Worm (Caenorhabditis elegans) whole organism, L4 larva: ENCODE results near the gene ins-21.

ENCODE experiments used
- ZK546.5 ChIP-seq, 2 experiments: sonication (generic microtip); optimal IDR thresholded peaks; 2 replicates each; lab custom pipeline; 2017; ENCODE audit warnings: missing biosample characterization in 2 of 2, missing genetic modification characterization in 2 of 2
- ceh-32 ChIP-seq: sonication (generic microtip); optimal IDR thresholded peaks from 2 replicates; lab custom pipeline; 2016; ENCODE audit warnings: mild to moderate bottlenecking, missing genetic modification characterization, missing compliant biosample characterization; ENCODE audit not compliant: poor library complexity
- lsy-2 ChIP-seq, 2 experiments: fragments of 150-350 bp in 1 of 2; sonication (generic microtip) in 1 of 2; optimal IDR thresholded peaks; 2 replicates each; lab custom pipeline; 2014 to 2017; ENCODE audit warnings: missing biosample characterization in 2 of 2, missing genetic modification characterization in 2 of 2
- nhr-237 ChIP-seq: sonication (generic microtip); optimal IDR thresholded peaks from 2 replicates; lab custom pipeline; 2017; ENCODE audit warnings: missing biosample characterization, missing genetic modification characterization
- nhr-28 ChIP-seq: fragments of 150-350 bp; optimal IDR thresholded peaks from 2 replicates; lab custom pipeline; 2014; ENCODE audit warnings: missing biosample characterization, missing genetic modification characterization
- pqm-1 ChIP-seq: sonication (generic microtip); optimal IDR thresholded peaks from 2 replicates; lab custom pipeline; 2017; ENCODE audit warnings: missing biosample characterization, missing genetic modification characterization
- ztf-11 ChIP-seq: fragments of 150-350 bp; optimal IDR thresholded peaks from 2 replicates; lab custom pipeline; 2014; ENCODE audit warnings: missing biosample characterization, missing genetic modification characterization

DNA sequence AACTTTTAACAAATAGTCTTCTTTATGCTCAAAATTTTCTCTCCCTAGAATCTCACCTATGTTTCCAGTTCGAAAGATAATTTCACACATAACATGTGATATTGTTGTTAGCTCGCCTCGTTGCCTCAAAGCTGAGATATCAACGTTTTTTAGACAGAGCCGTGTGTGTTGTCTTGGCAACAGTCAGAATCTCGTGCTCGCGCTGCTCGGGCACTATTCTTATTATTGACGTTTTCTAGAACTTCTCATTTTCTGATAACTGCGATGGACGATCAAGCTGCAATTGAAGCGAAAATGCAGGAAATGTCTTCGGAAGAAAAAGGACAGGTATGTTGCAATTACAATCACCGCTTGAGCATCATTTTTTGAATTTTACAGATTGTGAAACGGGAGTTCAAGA is 12.2 kb downstream of the ins-21 start, which contains the start of gene xbx-3:
- TF ChIP-seq nhr-237 (tag; lab: Kevin White, UChicago) (no peak), ceh-32 (tag; lab: Kevin White, UChicago) (no peak), nhr-28 (no peak), pqm-1 (no peak), ztf-11 (tag; lab: Kevin White, UChicago) (no peak), lsy-2 (tag; optimal IDR thresholded peaks at IDR 0.05; lab: Kevin White, UChicago) (no peak), ZK546.5 (tag; optimal IDR thresholded peaks at IDR 0.05; lab: Kevin White, UChicago) (no peak)
